Worm (Caenorhabditis elegans) whole organism, L1 larva: Measurements from ENCODE around the gene ZK512.10.
A peak's percentile ranks its signal among the peaks of the same experiment; 100 is the strongest.

Experiments
- C16A3.4 ChIP-seq: fragments of 150-350 bp; optimal IDR thresholded peaks from 2 replicates; lab custom pipeline; 2014; ENCODE audit warnings: missing biosample characterization, missing genetic modification characterization
- F16B12.6 ChIP-seq: fragments of 150-350 bp; optimal IDR thresholded peaks from 2 replicates; lab custom pipeline; 2014; ENCODE audit warnings: missing biosample characterization, missing genetic modification characterization
- aly-2 ChIP-seq: fragments of 150-350 bp; optimal IDR thresholded peaks from 2 replicates; lab custom pipeline; 2014; ENCODE audit warnings: missing biosample characterization, missing genetic modification characterization
- blmp-1 ChIP-seq: fragments of 150-350 bp; optimal IDR thresholded peaks from 2 replicates; lab custom pipeline; 2014; ENCODE audit warnings: missing biosample characterization, missing genetic modification characterization
- ceh-63 ChIP-seq: fragments of 200-800 bp; sonication (Bioruptor generic); optimal IDR thresholded peaks from 2 replicates; lab custom pipeline; 2018; ENCODE audit warnings: mild to moderate bottlenecking, missing genetic modification characterization, missing compliant biosample characterization
- ceh-82 ChIP-seq, 3 experiments: fragments of 150-350 bp in 1 of 3; sonication (generic microtip) in 2 of 3; optimal IDR thresholded peaks; 2 replicates each; lab custom pipeline; 2014 to 2017; ENCODE audit warnings: missing biosample characterization in 3 of 3, missing genetic modification characterization in 3 of 3
- ceh-90 ChIP-seq: sonication (generic microtip); optimal IDR thresholded peaks from 2 replicates; lab custom pipeline; 2016; ENCODE audit warnings: missing genetic modification characterization, missing compliant biosample characterization
- dpl-1 ChIP-seq, 3 experiments: fragments of 150-350 bp in 2 of 3; sonication (generic microtip) in 1 of 3; optimal IDR thresholded peaks; 2 replicates each; lab custom pipeline; 2014 to 2017; ENCODE audit warnings: missing biosample characterization in 3 of 3, missing genetic modification characterization in 3 of 3, missing genetic modification reagents in 3 of 3
- efl-3 ChIP-seq: fragments of 200-800 bp; sonication (Bioruptor generic); optimal IDR thresholded peaks from 2 replicates; lab custom pipeline; 2018; ENCODE audit warnings: mild to moderate bottlenecking, missing genetic modification characterization, missing compliant biosample characterization
- elt-2 ChIP-seq: sonication (generic microtip); optimal IDR thresholded peaks from 2 replicates; lab custom pipeline; 2016; ENCODE audit warnings: missing genetic modification characterization, mild to moderate bottlenecking, inconsistent platforms, missing compliant biosample characterization, missing genetic modification reagents
- elt-3 ChIP-seq, 6 experiments: fragments of 150-350 bp in 1 of 6; sonication (generic microtip); optimal IDR thresholded peaks; 2 replicates each; lab custom pipeline; 2017 to 2018; ENCODE audit warnings: missing biosample characterization in 6 of 6, missing genetic modification characterization in 6 of 6, inconsistent platforms in 1 of 6
- ets-5 ChIP-seq: fragments of 200-800 bp; sonication (Bioruptor generic); IDR thresholded peaks from 2 replicates; pipeline ENCODE4 v1.3.6; 2022; ENCODE audit warnings: missing genetic modification characterization, missing compliant biosample characterization
- fkh-10 ChIP-seq: sonication (generic microtip); optimal IDR thresholded peaks from 2 replicates; lab custom pipeline; 2017; ENCODE audit warnings: missing biosample characterization, missing genetic modification reagents, missing genetic modification characterization
- fkh-4 ChIP-seq: sonication (generic microtip); optimal IDR thresholded peaks from 2 replicates; lab custom pipeline; 2016; ENCODE audit warnings: missing compliant biosample characterization, missing genetic modification characterization, borderline replicate concordance
- fkh-8 ChIP-seq: sonication (generic microtip); optimal IDR thresholded peaks from 2 replicates; lab custom pipeline; 2016; ENCODE audit warnings: mild to moderate bottlenecking, missing genetic modification characterization, missing compliant biosample characterization
- fos-1 ChIP-seq: fragments of 150-350 bp; optimal IDR thresholded peaks from 2 replicates; lab custom pipeline; 2014; ENCODE audit warnings: missing biosample characterization, missing genetic modification characterization
- grh-1 ChIP-seq: fragments of 200-800 bp; sonication (Bioruptor generic); IDR thresholded peaks from 2 replicates; pipeline ENCODE4 v1.3.6; 2022; ENCODE audit warnings: missing genetic modification reagents, missing genetic modification characterization, missing compliant biosample characterization
- hlh-17 ChIP-seq: fragments of 200-800 bp; sonication (Bioruptor generic); optimal IDR thresholded peaks from 2 replicates; lab custom pipeline; 2018; ENCODE audit warnings: missing genetic modification characterization, mild to moderate bottlenecking, missing compliant biosample characterization, moderate library complexity, borderline replicate concordance
- hlh-4 ChIP-seq: sonication (generic microtip); optimal IDR thresholded peaks from 2 replicates; lab custom pipeline; 2016; ENCODE audit warnings: mild to moderate bottlenecking, missing genetic modification characterization, missing compliant biosample characterization
- irx-1 ChIP-seq: sonication (generic microtip); optimal IDR thresholded peaks from 2 replicates; lab custom pipeline; 2016; ENCODE audit warnings: missing genetic modification characterization, missing compliant biosample characterization
- isw-1 ChIP-seq: fragments of 200-800 bp; sonication (Bioruptor generic); IDR thresholded peaks from 2 replicates; pipeline ENCODE4 v1.3.6; 2022; ENCODE audit warnings: missing genetic modification characterization, missing compliant biosample characterization
- jun-1 ChIP-seq: fragments of 150-350 bp; optimal IDR thresholded peaks from 2 replicates; lab custom pipeline; 2014; ENCODE audit warnings: missing biosample characterization, missing genetic modification reagents, missing genetic modification characterization
- lin-13 ChIP-seq: fragments of 150-350 bp; optimal IDR thresholded peaks from 2 replicates; lab custom pipeline; 2014; ENCODE audit warnings: missing biosample characterization, missing genetic modification reagents, missing genetic modification characterization
- lin-14 ChIP-seq: fragments of 200-800 bp; sonication (Bioruptor generic); optimal IDR thresholded peaks from 2 replicates; lab custom pipeline; 2018; ENCODE audit warnings: mild to moderate bottlenecking, missing genetic modification characterization, moderate library complexity, missing compliant biosample characterization
- lin-39 ChIP-seq: fragments of 150-350 bp; optimal IDR thresholded peaks from 2 replicates; lab custom pipeline; 2014; ENCODE audit warnings: missing biosample characterization, missing genetic modification reagents, missing genetic modification characterization
- lir-3 ChIP-seq: sonication (generic microtip); optimal IDR thresholded peaks from 2 replicates; lab custom pipeline; 2016; ENCODE audit warnings: mild to moderate bottlenecking, missing genetic modification characterization, moderate library complexity, missing compliant biosample characterization; ENCODE audit not compliant: poor library complexity
- lsy-2 ChIP-seq, 2 experiments: fragments of 150-350 bp; optimal IDR thresholded peaks; 2 replicates each; lab custom pipeline; 2014; ENCODE audit warnings: missing biosample characterization in 2 of 2, missing genetic modification characterization in 2 of 2
- mab-9 ChIP-seq: fragments of 200-800 bp; sonication (Bioruptor generic); IDR thresholded peaks from 2 replicates; pipeline ENCODE4 v1.3.6; 2022; ENCODE audit warnings: missing genetic modification reagents, missing genetic modification characterization, missing compliant biosample characterization
- nhr-11 ChIP-seq: fragments of 150-350 bp; optimal IDR thresholded peaks from 2 replicates; lab custom pipeline; 2014; ENCODE audit warnings: missing biosample characterization, missing genetic modification characterization
- nhr-12 ChIP-seq: sonication (generic microtip); optimal IDR thresholded peaks from 2 replicates; lab custom pipeline; 2017; ENCODE audit warnings: missing biosample characterization, missing genetic modification characterization
- nhr-19 ChIP-seq: fragments of 200-800 bp; sonication (Bioruptor generic); conservative IDR thresholded peaks from 2 replicates; pipeline ENCODE4 v1.3.6; 2022; ENCODE audit warnings: missing genetic modification characterization, missing compliant biosample characterization
- nhr-20 ChIP-seq: sonication (generic microtip); optimal IDR thresholded peaks from 2 replicates; lab custom pipeline; 2016; ENCODE audit warnings: mild to moderate bottlenecking, missing genetic modification characterization, missing compliant biosample characterization
- nhr-28 ChIP-seq: fragments of 150-350 bp; optimal IDR thresholded peaks from 2 replicates; lab custom pipeline; 2014; ENCODE audit warnings: missing biosample characterization, missing genetic modification characterization
- nhr-47 ChIP-seq: sonication (generic microtip); optimal IDR thresholded peaks from 2 replicates; lab custom pipeline; 2016; ENCODE audit warnings: mild to moderate bottlenecking, missing genetic modification characterization, moderate library complexity, missing compliant biosample characterization
- nhr-85 ChIP-seq: sonication (generic microtip); peaks from one replicate; lab custom pipeline; 2016; ENCODE audit warnings: missing genetic modification characterization, inconsistent platforms, missing compliant biosample characterization
- rnt-1 ChIP-seq: sonication (generic microtip); optimal IDR thresholded peaks from 2 replicates; lab custom pipeline; 2016; ENCODE audit warnings: mild to moderate bottlenecking, missing genetic modification characterization, moderate library complexity, missing compliant biosample characterization
- skn-1 ChIP-seq: fragments of 150-350 bp; optimal IDR thresholded peaks from 2 replicates; lab custom pipeline; 2014; ENCODE audit warnings: missing biosample characterization, missing genetic modification characterization
- snu-23 ChIP-seq: sonication (generic microtip); optimal IDR thresholded peaks from 2 replicates; lab custom pipeline; 2016; ENCODE audit warnings: missing genetic modification characterization, missing compliant biosample characterization
- sptf-1 ChIP-seq: fragments of 150-350 bp; optimal IDR thresholded peaks from 2 replicates; lab custom pipeline; 2014; ENCODE audit warnings: missing biosample characterization, missing genetic modification characterization
- swsn-7 ChIP-seq: sonication (generic microtip); optimal IDR thresholded peaks from 2 replicates; lab custom pipeline; 2016; ENCODE audit warnings: missing genetic modification characterization, missing compliant biosample characterization
- tlp-1 ChIP-seq: fragments of 150-350 bp; optimal IDR thresholded peaks from 2 replicates; lab custom pipeline; 2014; ENCODE audit warnings: missing biosample characterization, missing genetic modification characterization
- unc-130 ChIP-seq: fragments of 150-350 bp; optimal IDR thresholded peaks from 2 replicates; lab custom pipeline; 2017; ENCODE audit warnings: missing biosample characterization, missing genetic modification characterization, inconsistent platforms
- unc-30 ChIP-seq: sonication (generic microtip); optimal IDR thresholded peaks from 2 replicates; lab custom pipeline; 2017; ENCODE audit warnings: missing biosample characterization, missing genetic modification characterization
- unc-62 ChIP-seq: fragments of 150-350 bp; optimal IDR thresholded peaks from 2 replicates; lab custom pipeline; 2014; ENCODE audit warnings: missing biosample characterization, missing genetic modification reagents, missing genetic modification characterization
- unc-98 ChIP-seq: fragments of 200-800 bp; sonication (Bioruptor generic); IDR thresholded peaks from 2 replicates; pipeline ENCODE4 v1.3.6; 2022; ENCODE audit warnings: missing genetic modification characterization, missing compliant biosample characterization
- zag-1 ChIP-seq: fragments of 150-350 bp; optimal IDR thresholded peaks from 2 replicates; lab custom pipeline; 2014; ENCODE audit warnings: missing biosample characterization, missing genetic modification characterization
- zip-4 ChIP-seq: fragments of 200-800 bp; sonication (Bioruptor generic); optimal IDR thresholded peaks from 2 replicates; lab custom pipeline; 2018; ENCODE audit warnings: mild to moderate bottlenecking, missing genetic modification characterization, moderate library complexity, missing compliant biosample characterization
- ztf-11 ChIP-seq, 2 experiments: sonication (generic microtip); optimal IDR thresholded peaks; 2 replicates each; lab custom pipeline; 2016 to 2017; ENCODE audit warnings: missing genetic modification characterization in 2 of 2, missing biosample characterization in 1 of 2, missing compliant biosample characterization in 1 of 2
- ztf-4 ChIP-seq: fragments of 150-350 bp; optimal IDR thresholded peaks from 2 replicates; lab custom pipeline; 2014; ENCODE audit warnings: missing biosample characterization, missing genetic modification characterization

ZK512.10 gene

DNA sequence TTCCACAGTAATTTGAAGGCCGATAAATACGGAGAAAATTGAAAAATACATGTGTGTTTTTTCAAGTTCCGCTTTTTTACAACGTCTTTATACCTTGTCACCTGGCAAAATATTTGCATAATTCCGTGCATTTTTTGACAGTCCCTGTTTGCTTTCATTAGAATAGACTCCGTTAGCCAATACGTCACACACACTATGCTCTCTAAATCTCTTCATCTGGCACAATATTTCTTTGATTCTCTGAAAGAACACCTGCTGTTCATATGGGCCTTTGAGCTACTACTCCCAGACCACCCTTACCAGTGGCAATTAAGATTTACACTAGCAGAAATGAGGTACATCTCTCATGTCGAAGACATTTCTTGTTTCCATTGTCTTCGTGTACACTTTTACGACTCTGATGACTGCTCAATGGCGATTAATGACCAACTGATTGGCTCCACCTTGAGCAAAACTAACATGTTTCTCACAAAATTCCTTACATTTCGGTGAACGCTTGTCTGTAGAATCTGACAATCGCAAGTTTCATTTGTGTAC is 12.3 kb upstream of the ZK512.10 start, which contains the start of gene grl-11:
Gene grl-11, minus strand, starts transcription at position 51 of the 537 bp plus-strand sequence.
- TF ChIP-seq rnt-1 (peak; percentile 36), lin-13 (GFP tag; lab: Kevin White, UChicago) (no peak), C16A3.4 (tag; lab: Kevin White, UChicago) (no peak)

DNA sequence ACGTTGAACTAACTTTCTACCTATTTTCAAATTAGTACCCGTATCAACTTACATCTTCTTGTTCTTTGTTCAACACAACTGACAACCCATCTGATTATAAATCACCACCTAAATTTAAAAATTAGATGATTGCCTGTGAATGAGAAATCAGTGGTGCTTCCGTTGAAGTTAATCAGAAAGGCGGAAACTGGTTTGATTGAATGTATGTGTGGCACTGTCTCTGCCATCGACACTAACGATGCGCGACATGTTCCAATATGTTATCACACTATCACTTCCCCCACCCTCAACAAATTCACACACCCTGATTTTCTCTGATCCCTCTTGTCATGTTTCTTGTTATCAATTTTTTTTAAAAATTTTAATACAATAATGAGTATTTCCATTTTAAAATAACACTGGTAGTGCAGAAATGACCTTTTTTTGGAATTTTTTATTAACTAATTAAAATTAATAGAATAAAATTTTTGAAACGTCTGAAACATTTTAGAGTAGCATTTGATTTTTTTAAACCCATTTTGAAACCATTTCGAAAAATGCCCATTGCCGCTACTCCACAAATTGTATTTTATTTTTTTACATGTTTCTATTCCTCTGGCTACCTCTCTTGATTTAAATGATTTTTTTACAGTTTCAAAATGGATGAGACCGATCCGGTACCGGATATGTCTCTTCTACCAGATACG is 11.6 kb upstream of the ZK512.10 start, which contains the start of gene ced-11:
Gene ced-11, plus strand, starts transcription at position 636 of the 686 bp plus-strand sequence.
- no peak for TF ChIP-seq hlh-4
- TF ChIP-seq dpl-1 (GFP tag; optimal IDR thresholded peaks at IDR 0.05; lab: Kevin White, UChicago), result no peak
- no peak for TF ChIP-seq isw-1 (GFP tag; lab: Robert Waterston, UW)
- no peak for TF ChIP-seq swsn-7 (tag; lab: Kevin White, UChicago)
- TF ChIP-seq C16A3.4 (tag; lab: Kevin White, UChicago), result no peak
- TF ChIP-seq unc-62 (GFP tag; lab: Kevin White, UChicago), result no peak
- TF ChIP-seq unc-98 (GFP tag; lab: Robert Waterston, UW), result no peak
- no peak for TF ChIP-seq fkh-10 (GFP tag; lab: Kevin White, UChicago)
- TF ChIP-seq skn-1 (tag; lab: Kevin White, UChicago), result no peak
- TF ChIP-seq zip-4 (GFP tag; lab: Kevin White, UChicago), result no peak
- TF ChIP-seq nhr-28, result no peak
- no peak for TF ChIP-seq nhr-11 (tag; lab: Kevin White, UChicago)
- no peak for TF ChIP-seq snu-23 (GFP tag; lab: Kevin White, UChicago)
- TF ChIP-seq efl-3, result no peak
- TF ChIP-seq nhr-12 (tag; lab: Kevin White, UChicago), result no peak
- TF ChIP-seq lin-39 (tag; lab: Kevin White, UChicago), result no peak
- no peak for TF ChIP-seq zag-1 (tag; lab: Kevin White, UChicago)
- TF ChIP-seq F16B12.6 (tag; lab: Kevin White, UChicago), result no peak
- no peak for TF ChIP-seq nhr-47 (tag; lab: Kevin White, UChicago)
- TF ChIP-seq fkh-8 (tag; lab: Kevin White, UChicago), result no peak
- no peak for TF ChIP-seq tlp-1
- TF ChIP-seq aly-2 (tag; lab: Kevin White, UChicago), result no peak
- no peak for TF ChIP-seq ceh-82 (tag; optimal IDR thresholded peaks at IDR 0.05; lab: Kevin White, UChicago)
- TF ChIP-seq irx-1 (tag; lab: Kevin White, UChicago), result no peak
- no peak for TF ChIP-seq lir-3 (tag; lab: Kevin White, UChicago)
- TF ChIP-seq lin-13 (GFP tag; lab: Kevin White, UChicago), result no peak
- no peak for TF ChIP-seq rnt-1
- TF ChIP-seq sptf-1 (tag; lab: Kevin White, UChicago), result no peak
- TF ChIP-seq fkh-4 (tag; lab: Kevin White, UChicago), result no peak
- TF ChIP-seq jun-1, result no peak
- no peak for TF ChIP-seq ceh-63 (GFP tag; lab: Kevin White, UChicago)
- TF ChIP-seq nhr-85 (tag; lab: Kevin White, UChicago), result peak; percentile 49
- TF ChIP-seq hlh-17 (GFP tag; lab: Kevin White, UChicago), result no peak
- TF ChIP-seq lin-14 (GFP tag; lab: Kevin White, UChicago), result peak; percentile 71
- no peak for TF ChIP-seq ceh-90
- no peak for TF ChIP-seq ztf-4 (tag; lab: Kevin White, UChicago)
- TF ChIP-seq elt-2 (tag; lab: Kevin White, UChicago), result no peak
- TF ChIP-seq blmp-1, result peak; percentile 23
- TF ChIP-seq lsy-2 (tag; optimal IDR thresholded peaks at IDR 0.05; lab: Kevin White, UChicago), result no peak
- no peak for TF ChIP-seq ztf-11 (tag; optimal IDR thresholded peaks at IDR 0.05; lab: Kevin White, UChicago)
- no peak for TF ChIP-seq nhr-19 (GFP tag; lab: Robert Waterston, UW)
- peak in 5 of 6 experiments; percentile 25 to 81 (median 66) for TF ChIP-seq elt-3 (tag; optimal IDR thresholded peaks at IDR 0.05; lab: Kevin White, UChicago)
- TF ChIP-seq unc-130 (tag; lab: Kevin White, UChicago), result peak; percentile 37
- no peak for TF ChIP-seq nhr-20 (tag; lab: Kevin White, UChicago)
- no peak for TF ChIP-seq unc-30 (tag; lab: Kevin White, UChicago)
- TF ChIP-seq ets-5 (GFP tag; lab: Robert Waterston, UW), result no peak
- TF ChIP-seq grh-1 (GFP tag; lab: Robert Waterston, UW), result peak; percentile 66
- no peak for TF ChIP-seq fos-1 (tag; lab: Kevin White, UChicago)
- no peak for TF ChIP-seq mab-9
